Fruit fly (Drosophila melanogaster) whole organism, embryonic: ENCODE measurements around the gene CG5290.
A peak's percentile ranks its signal among the peaks of the same experiment; 100 is the strongest.

Experiments
- Aef1 ChIP-seq: fragments of 200-800 bp; sonication (Bioruptor generic); IDR thresholded peaks from 3 replicates; pipeline ENCODE4 v1.3.6; 2022; ENCODE audit warnings: missing biosample characterization, missing genetic modification characterization
- Atf-2 ChIP-seq: fragments of 200-800 bp; sonication (Bioruptor generic); optimal IDR thresholded peaks from 2 replicates; lab custom pipeline; 2016; ENCODE audit warnings: missing biosample characterization, missing genetic modification characterization
- BEAF-32 ChIP-seq: fragments of 200-800 bp; sonication (Bioruptor generic); optimal IDR thresholded peaks from 3 replicates; lab custom pipeline; 2017; ENCODE audit warnings: missing biosample characterization, missing genetic modification characterization, mild to moderate bottlenecking, moderate library complexity, missing genetic modification reagents
- Blimp-1 ChIP-seq: fragments of 200-800 bp; sonication (Bioruptor generic); optimal IDR thresholded peaks from 3 replicates; lab custom pipeline; 2018; ENCODE audit warnings: missing biosample characterization, missing genetic modification characterization, mild to moderate bottlenecking, moderate library complexity, missing genetic modification reagents
- CG10209 ChIP-seq: fragments of 200-800 bp; sonication (Bioruptor generic); optimal IDR thresholded peaks from 3 replicates; lab custom pipeline; 2017; ENCODE audit warnings: missing biosample characterization, mild to moderate bottlenecking, missing genetic modification characterization, missing genetic modification reagents
- CG10321 ChIP-seq: fragments of 200-800 bp; sonication (Bioruptor generic); IDR thresholded peaks from 2 replicates; pipeline ENCODE4 v1.3.6; 2022; ENCODE audit warnings: missing biosample characterization, missing genetic modification characterization
- CG11456 ChIP-seq: fragments of 200-800 bp; sonication (Bioruptor generic); IDR thresholded peaks from 3 replicates; pipeline ENCODE4 v1.3.6; 2022; ENCODE audit warnings: missing biosample characterization, missing genetic modification characterization
- CG12299 ChIP-seq: fragments of 200-800 bp; sonication (Bioruptor generic); optimal IDR thresholded peaks from 2 replicates; lab custom pipeline; 2018; ENCODE audit warnings: missing biosample characterization, mild to moderate bottlenecking, missing genetic modification characterization
- CG13123 ChIP-seq: fragments of 200-800 bp; sonication (Bioruptor generic); optimal IDR thresholded peaks from 2 replicates; lab custom pipeline; 2016; ENCODE audit warnings: missing biosample characterization, missing genetic modification characterization
- CG13424 ChIP-seq: fragments of 200-800 bp; sonication (Bioruptor generic); optimal IDR thresholded peaks from 2 replicates; lab custom pipeline; 2019; ENCODE audit warnings: missing biosample characterization, mild to moderate bottlenecking, missing genetic modification characterization, moderate library complexity
- CG17361 ChIP-seq: fragments of 200-800 bp; sonication (Bioruptor generic); IDR thresholded peaks from 3 replicates; pipeline ENCODE4 v1.3.6; 2022; ENCODE audit warnings: missing biosample characterization, missing genetic modification characterization
- CG18599 ChIP-seq: fragments of 200-800 bp; sonication (Bioruptor generic); optimal IDR thresholded peaks from 3 replicates; lab custom pipeline; 2017; ENCODE audit warnings: missing biosample characterization, missing genetic modification characterization, mild to moderate bottlenecking, moderate library complexity, missing genetic modification reagents
- CG18619 ChIP-seq: fragments of 200-800 bp; sonication (Bioruptor generic); optimal IDR thresholded peaks from 3 replicates; lab custom pipeline; 2017; ENCODE audit warnings: missing biosample characterization, mild to moderate bottlenecking, missing genetic modification characterization
- CG2120 ChIP-seq: fragments of 200-800 bp; sonication (Bioruptor generic); optimal IDR thresholded peaks from 3 replicates; lab custom pipeline; 2016; ENCODE audit warnings: missing biosample characterization, missing genetic modification characterization
- CG2678 ChIP-seq: fragments of 200-800 bp; sonication (Bioruptor generic); optimal IDR thresholded peaks from 3 replicates; lab custom pipeline; 2019; ENCODE audit warnings: missing biosample characterization, mild to moderate bottlenecking, missing genetic modification characterization, moderate library complexity
- CG30020 ChIP-seq: fragments of 200-800 bp; optimal IDR thresholded peaks from 2 replicates; lab custom pipeline; 2019; ENCODE audit warnings: missing biosample characterization, mild to moderate bottlenecking, missing genetic modification characterization, moderate library complexity
- CG34422 ChIP-seq: fragments of 200-800 bp; sonication (Bioruptor generic); IDR thresholded peaks from 3 replicates; pipeline ENCODE4 v1.3.6; 2022; ENCODE audit warnings: missing biosample characterization, missing genetic modification characterization
- CG3726 ChIP-seq: fragments of 200-800 bp; sonication (Bioruptor generic); IDR thresholded peaks from 3 replicates; pipeline ENCODE4, ENCODE4 v1.3.6; 2022; ENCODE audit warnings: missing biosample characterization, missing genetic modification characterization
- CG43689 ChIP-seq: fragments of 200-800 bp; sonication (Bioruptor generic); IDR thresholded peaks from 2 replicates; pipeline ENCODE4 v1.3.6; 2022; ENCODE audit warnings: missing biosample characterization, missing genetic modification characterization
- CG4424 ChIP-seq: fragments of 200-800 bp; sonication (Bioruptor generic); optimal IDR thresholded peaks from 3 replicates; lab custom pipeline; 2016; ENCODE audit warnings: missing biosample characterization, missing genetic modification characterization
- CG7987 ChIP-seq: fragments of 200-800 bp; sonication (Bioruptor generic); optimal IDR thresholded peaks from 2 replicates; lab custom pipeline; 2018; ENCODE audit warnings: missing biosample characterization, mild to moderate bottlenecking, missing genetic modification characterization, moderate library complexity
- CG8478 ChIP-seq: fragments of >200 bp; optimal IDR thresholded peaks from 2 replicates; lab custom pipeline; 2018
- CTCF ChIP-seq: fragments of 200-800 bp; sonication (Bioruptor generic); optimal IDR thresholded peaks from 2 replicates; lab custom pipeline; 2017; ENCODE audit warnings: missing biosample characterization, mild to moderate bottlenecking, missing genetic modification characterization, moderate library complexity
- D19B ChIP-seq: fragments of 200-800 bp; sonication (Bioruptor generic); optimal IDR thresholded peaks from 2 replicates; lab custom pipeline; 2017; ENCODE audit warnings: missing biosample characterization, mild to moderate bottlenecking, missing genetic modification characterization
- Dip2 ChIP-seq: fragments of 200-800 bp; sonication (Bioruptor generic); IDR thresholded peaks from 2 replicates; pipeline ENCODE4 v1.3.6; 2022; ENCODE audit warnings: missing biosample characterization, missing genetic modification characterization
- Fer3 ChIP-seq: fragments of 200-800 bp; sonication (Bioruptor generic); optimal IDR thresholded peaks from 2 replicates; lab custom pipeline; 2018; ENCODE audit warnings: missing biosample characterization, mild to moderate bottlenecking, missing genetic modification characterization, moderate library complexity
- GATAe ChIP-seq: fragments of 200-800 bp; sonication (Bioruptor generic); conservative IDR thresholded peaks from 2 replicates; pipeline ENCODE4 v1.3.6; 2022; ENCODE audit warnings: missing biosample characterization, missing genetic modification characterization
- Kr ChIP-seq: fragments of 200-800 bp; sonication (Bioruptor generic); optimal IDR thresholded peaks from 2 replicates; lab custom pipeline; 2017; ENCODE audit warnings: missing biosample characterization, mild to moderate bottlenecking, missing genetic modification characterization
- Lhr ChIP-seq: fragments of 200-800 bp; sonication (Bioruptor generic); optimal IDR thresholded peaks from 3 replicates; lab custom pipeline; 2017; ENCODE audit warnings: mild to moderate bottlenecking, missing biosample characterization, missing genetic modification reagents, missing genetic modification characterization
- MTF-1 ChIP-seq: fragments of 200-800 bp; sonication (Bioruptor generic); optimal IDR thresholded peaks from 2 replicates; lab custom pipeline; 2018; ENCODE audit warnings: missing biosample characterization, mild to moderate bottlenecking, missing genetic modification characterization, borderline replicate concordance
- NC2α ChIP-seq: fragments of 200-800 bp; sonication (Bioruptor generic); optimal IDR thresholded peaks from 2 replicates; lab custom pipeline; 2016; ENCODE audit warnings: missing biosample characterization, missing genetic modification characterization
- Nf-YB ChIP-seq: fragments of 200-800 bp; sonication (Bioruptor generic); optimal IDR thresholded peaks from 3 replicates; lab custom pipeline; 2019; ENCODE audit warnings: missing biosample characterization, mild to moderate bottlenecking, missing genetic modification characterization, moderate library complexity
- Taf1 ChIP-seq: fragments of 200-800 bp; sonication (Bioruptor generic); IDR thresholded peaks from 2 replicates; pipeline ENCODE4 v1.3.6; 2022; ENCODE audit warnings: missing biosample characterization, missing genetic modification characterization
- al ChIP-seq: fragments of 200-800 bp; sonication (Bioruptor generic); IDR thresholded peaks from 2 replicates; pipeline ENCODE4 v1.3.6; 2022; ENCODE audit warnings: missing biosample characterization, missing genetic modification characterization
- ato ChIP-seq: fragments of 200-800 bp; sonication (Bioruptor generic); IDR thresholded peaks from 2 replicates; pipeline ENCODE4 v1.3.6; 2022; ENCODE audit warnings: missing biosample characterization, missing genetic modification characterization; ENCODE audit not compliant: partially characterized antibody
- cato ChIP-seq: fragments of 200-800 bp; sonication (Bioruptor generic); optimal IDR thresholded peaks from 2 replicates; lab custom pipeline; 2016; ENCODE audit warnings: missing biosample characterization, missing genetic modification characterization, borderline replicate concordance
- hb ChIP-seq: fragments of 200-800 bp; sonication (Bioruptor generic); IDR thresholded peaks from 3 replicates; pipeline ENCODE4 v1.3.6; 2022; ENCODE audit warnings: missing biosample characterization, missing genetic modification characterization; ENCODE audit not compliant: partially characterized antibody
- jumu ChIP-seq: fragments of 200-800 bp; sonication (Bioruptor generic); optimal IDR thresholded peaks from 3 replicates; lab custom pipeline; 2016; ENCODE audit warnings: missing biosample characterization, missing genetic modification characterization
- kni ChIP-seq: fragments of 200-800 bp; sonication (Bioruptor generic); optimal IDR thresholded peaks from 3 replicates; lab custom pipeline; 2017; ENCODE audit warnings: mild to moderate bottlenecking, missing biosample characterization, missing genetic modification reagents, missing genetic modification characterization
- mirr ChIP-seq: fragments of 200-800 bp; sonication (Bioruptor generic); optimal IDR thresholded peaks from 3 replicates; lab custom pipeline; 2018; ENCODE audit warnings: missing biosample characterization, mild to moderate bottlenecking, missing genetic modification characterization
- mld ChIP-seq: fragments of 200-800 bp; sonication (Bioruptor generic); IDR thresholded peaks from 3 replicates; pipeline ENCODE4 v1.3.6; 2022; ENCODE audit warnings: missing biosample characterization, missing genetic modification characterization; ENCODE audit not compliant: partially characterized antibody
- nerfin-1 ChIP-seq: fragments of 200-800 bp; sonication (Bioruptor generic); optimal IDR thresholded peaks from 3 replicates; lab custom pipeline; 2019; ENCODE audit warnings: missing biosample characterization, mild to moderate bottlenecking, missing genetic modification characterization, moderate library complexity
- sc ChIP-seq, 3 experiments: fragments of >200 bp in 2 of 3; fragments of 200-800 bp in 1 of 3; sonication (Bioruptor generic) in 1 of 3; optimal IDR thresholded peaks; 2 replicates in 2 of 3; 3 replicates in 1 of 3; lab custom pipeline; 2017; ENCODE audit warnings: mild to moderate bottlenecking in 1 of 3, missing biosample characterization in 1 of 3, missing genetic modification characterization in 1 of 3, missing genetic modification reagents in 1 of 3
- seq ChIP-seq: fragments of 200-800 bp; sonication (Bioruptor generic); IDR thresholded peaks from 2 replicates; pipeline ENCODE4 v1.3.6; 2022; ENCODE audit warnings: missing biosample characterization, missing genetic modification characterization
- sug ChIP-seq: fragments of 200-800 bp; optimal IDR thresholded peaks from 2 replicates; lab custom pipeline; 2019; ENCODE audit warnings: missing biosample characterization, mild to moderate bottlenecking, missing genetic modification characterization, moderate library complexity
- tio ChIP-seq: fragments of 200-800 bp; sonication (Bioruptor generic); optimal IDR thresholded peaks from 2 replicates; lab custom pipeline; 2017; ENCODE audit warnings: missing biosample characterization, missing genetic modification characterization, inconsistent platforms
- wdn ChIP-seq: fragments of 200-800 bp; sonication (Bioruptor generic); IDR thresholded peaks from 2 replicates; pipeline ENCODE4 v1.3.6; 2022; ENCODE audit warnings: missing biosample characterization, missing genetic modification characterization
- z ChIP-seq: fragments of 200-800 bp; sonication (Bioruptor generic); IDR thresholded peaks from 3 replicates; pipeline ENCODE4 v1.3.6; 2022; ENCODE audit warnings: missing biosample characterization, missing genetic modification characterization

CG5290 gene

dm6 chr3L:17948643-17949506, 36.5 kb upstream of the CG5290 start (continued):
- no peak for TF ChIP-seq CG30020 (tag; lab: Kevin White, UChicago)
- TF ChIP-seq CG34422 (GFP tag; lab: Robert Waterston, UW), result peak; percentile 40; the same call in 1 of the 3 replicates
- TF ChIP-seq wdn (GFP tag; lab: Robert Waterston, UW), result 0 out of 2 replicates have a peak, but pooled peaks have one; percentile 16
- TF ChIP-seq tio (GFP tag; lab: Kevin White, UChicago), result peak; percentile 42
- no peak for TF ChIP-seq CG4424 (GFP tag; lab: Kevin White, UChicago)
- TF ChIP-seq hb (GFP tag; lab: Robert Waterston, UW), result no peak
- no peak for TF ChIP-seq NC2α (GFP tag; lab: Kevin White, UChicago)
- no peak; the same call in 1 of the 2 replicates for TF ChIP-seq seq
- peak; percentile 37 for TF ChIP-seq Blimp-1 (GFP tag; lab: Kevin White, UChicago)
- no peak for TF ChIP-seq MTF-1
- no peak for TF ChIP-seq CG13123 (GFP tag; lab: Kevin White, UChicago)
- no peak for TF ChIP-seq jumu (GFP tag; lab: Kevin White, UChicago)
- TF ChIP-seq nerfin-1 (tag; lab: Kevin White, UChicago), result no peak
- TF ChIP-seq BEAF-32 (GFP tag; lab: Kevin White, UChicago), result no peak
- no peak for TF ChIP-seq Nf-YB (GFP tag; lab: Kevin White, UChicago)
- no peak for TF ChIP-seq CG3726 (GFP tag; lab: Robert Waterston, UW)
- TF ChIP-seq sc (optimal IDR thresholded peaks at IDR 0.05; lab: Kevin White, UChicago), result no peak
- no peak for TF ChIP-seq sc (GFP tag; optimal IDR thresholded peaks at IDR 0.05; lab: Kevin White, UChicago)
- no peak for TF ChIP-seq Dip2
- peak; percentile 91 for TF ChIP-seq sug (tag; lab: Kevin White, UChicago)
- peak; percentile 92 for TF ChIP-seq D19B (GFP tag; lab: Kevin White, UChicago)
- TF ChIP-seq mirr, result peak; percentile 68
- no peak for TF ChIP-seq CG13424 (tag; lab: Kevin White, UChicago)
- TF ChIP-seq Aef1 (GFP tag; lab: Robert Waterston, UW), result no peak
- no peak for TF ChIP-seq CTCF (GFP tag; lab: Kevin White, UChicago)
- TF ChIP-seq CG11456 (GFP tag; lab: Robert Waterston, UW), result peak; percentile 72; the same call in 2 of the 3 replicates
- no peak for TF ChIP-seq ato (GFP tag; lab: Robert Waterston, UW)
- no peak for TF ChIP-seq CG10209 (GFP tag; lab: Kevin White, UChicago)
- no peak for TF ChIP-seq Kr (GFP tag; lab: Kevin White, UChicago)
- peak; percentile 33; the same call in 1 of the 3 replicates for TF ChIP-seq CG17361 (GFP tag; lab: Robert Waterston, UW)
- TF ChIP-seq kni (GFP tag; lab: Kevin White, UChicago), result no peak
- no peak for TF ChIP-seq Lhr (GFP tag; lab: Kevin White, UChicago)
- TF ChIP-seq CG10321 (GFP tag; lab: Robert Waterston, UW), result peak; percentile 76
- TF ChIP-seq z (GFP tag; lab: Robert Waterston, UW), result peak; percentile 68; the same call in 2 of the 3 replicates
- no peak for TF ChIP-seq CG12299
- peak; percentile 52; the same call in 1 of the 2 replicates for TF ChIP-seq Taf1 (GFP tag; lab: Robert Waterston, UW)
- TF ChIP-seq CG18619 (GFP tag; lab: Kevin White, UChicago), result peak; percentile 22
- no peak for TF ChIP-seq Fer3 (tag; lab: Kevin White, UChicago)
- TF ChIP-seq cato (GFP tag; lab: Kevin White, UChicago), result no peak
- TF ChIP-seq CG2120 (GFP tag; lab: Kevin White, UChicago), result peak; percentile 64
- peak; percentile 48 for TF ChIP-seq CG18599 (GFP tag; lab: Kevin White, UChicago)
- TF ChIP-seq GATAe (GFP tag; lab: Robert Waterston, UW), result 0 out of 2 replicates have a peak, but pooled peaks have one; percentile 11
- TF ChIP-seq mld (GFP tag; lab: Robert Waterston, UW), result no peak
- TF ChIP-seq CG43689 (GFP tag; lab: Robert Waterston, UW), result no peak
- TF ChIP-seq CG8478 (lab: Kevin White, UChicago), result peak; percentile 7
- peak; percentile 49 for TF ChIP-seq CG2678
- no peak for TF ChIP-seq Atf-2 (GFP tag; lab: Kevin White, UChicago)
- peak; percentile 42; the same call in 1 of the 2 replicates for TF ChIP-seq al
- peak; percentile 66 for TF ChIP-seq CG7987 (GFP tag; lab: Kevin White, UChicago)
